Worm (Caenorhabditis elegans): Measurements from ENCODE around the gene M106.7.

DNA sequence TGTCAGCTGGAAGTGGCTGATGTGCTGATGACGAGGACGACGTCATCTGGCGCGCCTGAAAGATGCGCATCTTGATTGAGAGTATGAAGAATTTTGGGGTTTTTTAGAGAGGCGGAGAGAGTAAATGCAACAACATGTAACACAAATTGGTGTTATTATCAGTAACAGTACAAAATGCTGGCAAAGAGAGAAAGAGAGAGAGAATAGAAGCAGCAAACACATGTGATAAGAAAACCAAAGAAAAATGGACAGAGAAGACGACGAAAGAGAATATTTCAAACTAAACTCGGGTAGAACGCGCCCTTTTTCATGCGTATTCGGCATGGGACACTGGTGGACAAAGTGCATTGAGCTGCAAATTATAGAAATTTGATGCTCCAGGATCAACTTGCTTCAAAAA, 3.9 kb upstream of the M106.7 start, which contains the start of gene M106.3:
- no peak for TF ChIP-seq mdl-1 (tag; optimal IDR thresholded peaks at IDR 0.05)
- no peak for TF ChIP-seq ces-1 (GFP tag; optimal IDR thresholded peaks at IDR 0.05)
- TF ChIP-seq lin-35 (GFP tag; optimal IDR thresholded peaks at IDR 0.05), result peak in 1 of 2 experiments; percentile 47
- no peak for TF ChIP-seq egl-27 (tag; optimal IDR thresholded peaks at IDR 0.05)
